Worm (Caenorhabditis elegans) whole organism, dauer: ENCODE measurements around the gene C25D7.15.
"Not testable (repeated sequence)": the region's sequence is repeated elsewhere in the genome, so short reads cannot be mapped to it uniquely, and the experiment has no call there.

Experiments
- unc-62 ChIP-seq: sonication (generic microtip); optimal IDR thresholded peaks from 2 replicates; lab custom pipeline; 2017; ENCODE audit warnings: missing biosample characterization, missing genetic modification reagents, missing genetic modification characterization

The C25D7.15 gene

DNA sequence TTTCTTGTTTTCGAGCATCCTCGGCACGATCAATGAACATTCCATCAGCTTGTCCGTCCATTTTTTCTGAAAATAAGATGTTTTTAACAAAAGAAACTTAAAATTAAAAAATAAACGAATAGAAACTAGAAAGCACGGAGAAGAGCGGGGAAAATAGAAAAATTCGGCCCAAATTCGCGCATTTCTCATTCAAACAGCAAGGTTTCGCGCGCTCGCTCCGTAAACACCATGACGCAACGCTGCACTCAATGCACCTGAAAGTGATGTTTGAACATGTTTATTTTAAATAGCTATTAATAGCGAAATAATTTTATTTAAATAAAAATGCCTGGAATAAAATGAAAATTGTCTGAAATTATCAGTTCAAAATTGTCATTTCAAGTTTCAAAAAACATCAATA lies at the start of gene C25D7.15, which contains the start of gene mcm-3:
TSS of gene C25D7.15 (plus strand) at position 275 of the 400 bp plus-strand sequence.
TSS of gene mcm-3 (minus strand) at position 66 of the 400 bp plus-strand sequence.
- no peak for TF ChIP-seq unc-62 (GFP tag; lab: Kevin White, UChicago)

ce11 chrV:15011560-15011959 lies 48.0 kb upstream of the C25D7.15 start, which contains the start of gene nmr-2:
Gene nmr-2 (minus strand): TSS chrV:15011660.
- no peak for TF ChIP-seq unc-62 (GFP tag; lab: Kevin White, UChicago)

DNA sequence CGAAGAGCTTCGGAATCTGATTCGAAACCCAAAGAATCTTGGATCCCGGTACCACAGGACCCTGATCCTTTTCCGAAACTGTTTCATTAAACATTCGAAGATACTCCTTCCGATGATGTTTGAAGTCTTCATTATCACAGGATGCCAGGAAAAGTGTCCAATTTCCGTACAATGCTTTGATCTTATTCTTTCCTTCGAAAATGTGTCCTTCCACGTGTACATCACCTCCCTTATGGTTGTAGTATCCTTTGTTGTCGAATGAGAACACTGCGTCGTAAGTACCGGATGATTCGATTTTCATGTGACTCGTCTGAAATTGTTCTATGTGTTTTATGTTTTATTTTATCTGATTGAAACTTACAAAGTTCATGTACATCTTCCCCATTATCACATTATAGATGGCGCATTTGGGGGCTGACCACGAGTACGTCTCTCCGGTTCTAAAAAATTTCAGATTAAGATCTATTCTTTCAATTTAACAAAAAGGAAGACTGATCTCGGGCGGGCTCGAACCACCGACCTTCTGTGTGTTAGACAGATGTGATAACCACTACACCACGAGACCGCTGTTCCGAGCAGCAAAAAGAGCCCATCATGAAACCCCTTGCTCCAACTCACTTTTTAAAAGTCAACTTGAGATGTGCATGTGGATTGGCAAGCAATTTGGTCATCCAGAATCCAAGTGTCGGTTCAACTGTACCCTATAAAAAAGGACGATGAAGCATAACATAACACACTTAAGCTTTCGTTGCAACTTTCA lies 46.9 kb upstream of the C25D7.15 start:
- TF ChIP-seq unc-62 (GFP tag; lab: Kevin White, UChicago): no peak

DNA sequence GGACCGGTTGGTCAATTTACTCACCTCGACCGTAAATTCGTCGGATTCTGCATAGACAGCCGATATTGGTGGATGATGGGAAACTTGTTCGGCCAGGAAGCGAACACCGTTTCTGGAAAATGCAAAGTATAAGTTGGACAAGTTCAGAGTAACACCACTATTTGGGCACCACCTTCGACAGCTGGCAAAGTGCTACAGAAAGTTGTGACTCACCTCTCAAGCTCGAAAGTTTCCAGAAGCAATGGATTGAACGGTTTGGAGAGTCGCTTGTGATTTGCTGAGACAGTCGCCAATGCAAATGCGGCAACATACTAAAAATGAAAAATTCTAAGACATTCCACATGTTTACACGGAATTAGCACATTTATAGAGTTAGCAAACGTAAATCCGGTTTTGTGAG lies 46.3 kb upstream of the C25D7.15 start:
- no peak for TF ChIP-seq unc-62 (GFP tag; lab: Kevin White, UChicago)

- TF ChIP-seq unc-62 (GFP tag; lab: Kevin White, UChicago): no peak
These were observed 45.4 kb upstream of the C25D7.15 start, which contains the start of gene obr-2 for ce11 chrV:15014164-15014563. Gene obr-2 (minus strand): TSS chrV:15014264.

ce11 chrV:15015799-15016198 lies 43.8 kb upstream of the C25D7.15 start:
- no peak for TF ChIP-seq unc-62 (GFP tag; lab: Kevin White, UChicago)

DNA sequence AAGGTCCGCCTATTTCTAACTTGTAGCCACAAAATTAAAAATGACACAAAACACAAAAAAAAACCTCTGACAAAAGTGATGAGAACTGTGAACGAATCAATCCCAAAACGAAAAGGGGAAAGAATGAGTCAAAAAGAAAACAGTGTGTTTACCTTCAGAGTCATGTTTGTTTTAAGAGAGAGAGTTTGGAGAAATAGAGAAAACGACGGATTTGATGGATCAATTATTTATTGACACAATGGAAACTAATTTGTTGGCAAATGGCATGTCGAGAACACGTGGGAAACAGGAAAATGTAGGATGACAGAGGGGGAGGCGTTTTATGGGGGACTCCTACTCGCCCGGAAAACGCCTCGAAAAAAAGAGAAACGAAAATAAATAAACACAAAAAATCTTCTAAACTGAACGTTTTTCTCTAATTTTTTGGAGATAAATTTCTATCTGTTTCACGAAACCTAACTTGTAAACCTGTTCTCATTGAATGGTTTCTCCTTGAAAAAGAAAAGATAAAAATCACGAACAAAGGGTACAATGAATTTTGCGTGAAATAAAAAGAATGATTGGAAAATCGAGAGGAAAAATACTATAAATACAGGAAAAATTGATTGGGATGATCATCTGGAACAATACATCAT lies 42.7 kb upstream of the C25D7.15 start:
- no peak for TF ChIP-seq unc-62 (GFP tag; lab: Kevin White, UChicago)

DNA sequence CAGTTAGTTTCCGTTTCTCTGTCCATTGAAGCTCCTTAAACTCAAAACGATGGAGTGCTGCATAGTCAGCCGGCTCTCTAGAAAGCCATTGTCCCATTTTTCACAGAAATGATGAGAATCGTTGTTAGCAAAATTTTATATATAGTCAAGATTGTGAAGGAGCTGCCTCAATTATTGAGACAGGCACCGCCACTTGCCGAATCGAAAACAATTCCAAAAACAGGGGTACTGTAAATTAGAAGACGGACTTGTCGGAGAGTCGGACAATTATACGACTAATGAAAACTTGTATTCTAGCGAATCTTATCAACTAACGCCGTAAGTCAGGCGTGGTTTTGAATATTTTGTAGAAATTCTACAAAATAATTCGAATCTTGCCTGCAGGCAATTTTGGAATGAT lies 39.4 kb upstream of the C25D7.15 start, which contains the start of gene F14H8.2:
TSS of gene F14H8.2 (minus strand) at position 101 of the 400 bp plus-strand sequence.
- TF ChIP-seq unc-62 (GFP tag; lab: Kevin White, UChicago): no peak

DNA sequence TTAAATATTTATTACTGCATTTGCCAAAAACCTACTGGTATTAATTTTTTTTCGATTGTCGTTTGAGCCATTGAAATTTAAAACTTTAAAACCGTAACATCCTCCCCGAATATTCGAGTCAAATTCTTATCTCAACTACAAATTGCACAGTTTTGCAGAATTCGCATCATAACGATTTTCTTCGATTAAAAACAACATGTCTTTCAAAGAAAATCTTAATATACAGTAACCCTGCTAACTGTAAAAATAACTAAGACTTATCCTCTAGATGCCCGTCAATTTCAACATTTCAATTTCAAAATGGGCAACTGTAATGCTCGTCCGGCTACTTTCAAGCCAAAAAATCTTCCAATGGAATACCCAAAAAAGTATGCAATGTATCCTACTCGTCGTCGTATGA lies 38.9 kb upstream of the C25D7.15 start, which contains the start of gene F14H8.5:
TSS of gene F14H8.5 (plus strand) at position 301 of the 400 bp plus-strand sequence.
- no peak for TF ChIP-seq unc-62 (GFP tag; lab: Kevin White, UChicago)

- TF ChIP-seq unc-62 (GFP tag; lab: Kevin White, UChicago): no peak
These were observed 36.1 kb upstream of the C25D7.15 start, which contains the start of gene F14H8.4 for ce11 chrV:15023544-15023943. Gene F14H8.4 (plus strand): TSS chrV:15023844.

DNA sequence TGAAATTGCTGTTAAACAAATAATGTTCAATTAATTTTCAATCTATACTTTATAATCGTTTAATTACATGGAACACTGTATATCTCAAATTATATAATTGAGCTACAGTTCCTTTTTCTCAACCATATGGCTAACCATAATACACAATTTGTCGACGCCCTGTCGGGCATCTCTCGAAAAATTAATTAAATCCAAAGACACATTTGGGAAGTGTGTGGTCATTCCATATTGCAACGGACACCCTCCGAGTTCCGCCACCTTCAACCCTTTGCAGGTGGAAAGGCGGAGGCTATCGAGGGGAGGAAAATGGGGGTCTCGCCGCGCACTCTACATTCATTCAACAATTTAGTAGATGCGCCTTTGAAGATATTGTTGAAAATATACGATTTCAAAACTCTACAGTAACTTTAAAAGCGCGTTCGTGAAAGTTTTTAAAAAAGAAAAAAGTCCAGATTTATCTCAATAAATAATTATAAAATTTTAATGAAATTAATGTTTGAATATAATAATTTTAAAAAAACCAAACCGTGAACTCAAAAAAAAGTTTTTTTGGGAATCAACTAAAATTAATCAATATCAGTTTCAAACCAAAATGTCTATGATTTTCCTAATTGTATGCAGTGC lies 30.6 kb upstream of the C25D7.15 start, which contains the start of gene F14H8.8:
TSS of gene F14H8.8 (plus strand) at position 574 of the 624 bp plus-strand sequence.
- TF ChIP-seq unc-62 (GFP tag; lab: Kevin White, UChicago): no peak

DNA sequence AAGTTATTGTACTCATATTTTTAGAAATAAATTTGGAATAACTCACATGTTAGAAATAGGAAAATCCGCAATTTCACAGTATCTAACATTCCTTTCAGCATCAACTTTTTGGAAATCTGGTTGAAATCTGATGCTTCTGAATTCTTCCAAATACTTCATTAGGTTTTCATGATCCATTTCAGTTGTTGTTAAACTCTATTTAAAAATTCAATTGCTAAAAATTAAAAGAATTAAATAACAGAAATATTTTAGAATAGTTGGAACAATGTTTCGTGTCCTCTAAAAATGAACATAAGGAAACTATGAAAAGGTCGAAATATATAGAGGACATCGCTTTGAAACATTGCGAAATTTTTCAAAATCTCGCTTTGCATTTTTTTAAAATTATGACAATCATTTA lies 28.2 kb upstream of the C25D7.15 start, which contains the start of gene cng-1:
TSS of gene cng-1 (minus strand) at position 101 of the 400 bp plus-strand sequence.
- not testable (repeated sequence) for TF ChIP-seq unc-62 (GFP tag; lab: Kevin White, UChicago)

DNA sequence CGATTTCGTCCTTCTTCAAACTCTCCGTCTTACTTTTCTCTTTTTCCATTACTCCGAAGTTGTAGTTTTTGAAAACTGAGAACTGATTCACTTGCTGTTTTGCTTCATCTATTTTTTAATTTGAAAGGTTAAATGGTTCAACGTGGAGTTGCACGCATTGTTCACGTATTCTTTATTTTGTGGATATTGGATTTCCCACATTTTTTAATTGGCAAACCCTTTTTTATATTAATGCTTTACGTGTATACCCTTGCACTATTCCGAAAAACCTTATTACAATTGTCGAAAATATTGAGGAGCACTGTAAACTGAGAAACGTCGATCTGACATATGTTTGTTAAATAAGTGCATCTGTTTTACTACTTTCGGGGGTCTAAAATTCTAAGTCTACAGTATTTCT lies 22.8 kb upstream of the C25D7.15 start, which contains the start of gene melo-3:
TSS of gene melo-3 (minus strand) at position 101 of the 400 bp plus-strand sequence.
- not testable (repeated sequence) for TF ChIP-seq unc-62 (GFP tag; lab: Kevin White, UChicago)

DNA sequence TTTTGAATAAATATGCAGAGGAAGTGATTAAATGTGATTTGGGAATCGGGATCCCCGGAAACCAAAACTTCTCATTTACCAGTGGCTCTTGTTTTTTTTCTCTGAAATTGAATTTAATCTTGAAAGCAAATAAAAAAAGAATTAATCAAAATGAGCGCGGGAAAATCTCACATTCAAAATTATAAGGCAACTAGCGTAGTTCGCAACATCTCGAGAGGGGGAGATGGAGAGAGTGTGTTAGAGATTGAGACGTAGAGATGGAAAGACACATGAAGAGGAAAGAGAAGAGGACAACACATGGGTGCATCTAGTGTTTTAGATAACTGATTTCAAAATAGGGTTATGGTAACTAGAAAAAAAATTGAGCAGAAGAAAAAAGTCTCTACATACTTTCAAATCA lies 11.5 kb upstream of the C25D7.15 start, which contains the start of gene sdc-3:
TSS of gene sdc-3 (minus strand) at position 101 of the 400 bp plus-strand sequence.
- no peak for TF ChIP-seq unc-62 (GFP tag; lab: Kevin White, UChicago)

- TF ChIP-seq unc-62 (GFP tag; lab: Kevin White, UChicago): no peak
These were observed 7.9 kb upstream of the C25D7.15 start for ce11 chrV:15051720-15052119.
